Fruit fly (Drosophila melanogaster) whole organism, wandering third instar larva: ENCODE measurements around the gene SMC5.

Experiments used
- Abd-B ChIP-seq: fragments of >200 bp; optimal IDR thresholded peaks from 2 replicates; lab custom pipeline; 2017; ENCODE audit warnings: missing biosample characterization, missing genetic modification characterization
- CG32264 ChIP-seq: fragments of 200-800 bp; sonication (Bioruptor generic); optimal IDR thresholded peaks from 2 replicates; lab custom pipeline; 2016; ENCODE audit warnings: missing biosample characterization, missing genetic modification characterization
- CG9705 ChIP-seq: fragments of 200-800 bp; sonication (Bioruptor generic); optimal IDR thresholded peaks from 2 replicates; lab custom pipeline; 2018; ENCODE audit warnings: missing biosample characterization, mild to moderate bottlenecking, missing genetic modification characterization
- CrebA ChIP-seq: fragments of 200-800 bp; sonication (Bioruptor generic); optimal IDR thresholded peaks from 2 replicates; lab custom pipeline; 2016; ENCODE audit warnings: missing biosample characterization, mild to moderate bottlenecking, missing genetic modification characterization, borderline replicate concordance
- Dfd ChIP-seq: fragments of >200 bp; optimal IDR thresholded peaks from 2 replicates; lab custom pipeline; 2017; ENCODE audit warnings: missing biosample characterization, missing genetic modification characterization
- Dif ChIP-seq: fragments of 200-275, 200-300 bp; sonication (Bioruptor generic); optimal IDR thresholded peaks from 2 replicates; lab custom pipeline; 2018; ENCODE audit warnings: missing biosample characterization, missing genetic modification characterization; ENCODE audit not compliant: partially characterized antibody
- GATAd ChIP-seq: sonication (Bioruptor generic); optimal IDR thresholded peaks from 2 replicates; lab custom pipeline; 2016; ENCODE audit warnings: missing biosample characterization, missing genetic modification characterization
- HLH106 ChIP-seq: fragments of 200-800 bp; optimal IDR thresholded peaks from 3 replicates; lab custom pipeline; 2019; ENCODE audit warnings: missing biosample characterization, mild to moderate bottlenecking, missing genetic modification characterization, moderate library complexity
- Hnf4 ChIP-seq: fragments of 200-800 bp; sonication (Bioruptor generic); optimal IDR thresholded peaks from 2 replicates; lab custom pipeline; 2016; ENCODE audit warnings: missing biosample characterization, mild to moderate bottlenecking, missing genetic modification characterization
- Hr78 ChIP-seq: fragments of >200 bp; optimal IDR thresholded peaks from 2 replicates; lab custom pipeline; 2017; ENCODE audit warnings: missing biosample characterization, missing genetic modification characterization
- Hr83 ChIP-seq: fragments of 200-300 bp; sonication (Bioruptor generic); optimal IDR thresholded peaks from 2 replicates; lab custom pipeline; 2016; ENCODE audit warnings: missing biosample characterization, mild to moderate bottlenecking, missing genetic modification characterization, moderate library complexity; ENCODE audit not compliant: poor library complexity, severe bottlenecking
- Jra ChIP-seq: sonication (Bioruptor generic); optimal IDR thresholded peaks from 2 replicates; lab custom pipeline; 2016; ENCODE audit warnings: missing biosample characterization, missing genetic modification characterization
- Mio ChIP-seq: sonication (Bioruptor generic); optimal IDR thresholded peaks from 2 replicates; lab custom pipeline; 2016; ENCODE audit warnings: missing biosample characterization, missing genetic modification characterization
- N ChIP-seq: fragments of >200 bp; optimal IDR thresholded peaks from 2 replicates; lab custom pipeline; 2018; ENCODE audit warnings: missing biosample characterization, missing external identifiers, missing genetic modification characterization
- OdsH ChIP-seq: fragments of 200-800 bp; sonication (Bioruptor generic); optimal IDR thresholded peaks from 2 replicates; lab custom pipeline; 2016; ENCODE audit warnings: missing biosample characterization, mild to moderate bottlenecking, missing genetic modification characterization
- Rel ChIP-seq, 2 experiments: fragments of 200-800 bp; sonication (Bioruptor generic) in 1 of 2; optimal IDR thresholded peaks; 2 replicates in 1 of 2; 3 replicates in 1 of 2; lab custom pipeline; 2016 to 2019; ENCODE audit warnings: mild to moderate bottlenecking in 2 of 2, missing biosample characterization in 2 of 2, missing genetic modification characterization in 2 of 2, moderate library complexity in 1 of 2
- Sp1 ChIP-seq: fragments of 200-800 bp; sonication (Bioruptor generic); optimal IDR thresholded peaks from 3 replicates; lab custom pipeline; 2019; ENCODE audit warnings: missing biosample characterization, mild to moderate bottlenecking, missing genetic modification characterization, moderate library complexity
- Vsx2 ChIP-seq: fragments of 200-300, 225-300 bp; sonication (Bioruptor generic); optimal IDR thresholded peaks from 2 replicates; lab custom pipeline; 2018; ENCODE audit warnings: missing biosample characterization, missing genetic modification characterization; ENCODE audit not compliant: partially characterized antibody
- br ChIP-seq: fragments of 200-800 bp; sonication (Bioruptor generic); optimal IDR thresholded peaks from 2 replicates; lab custom pipeline; 2016; ENCODE audit warnings: missing biosample characterization, missing genetic modification characterization
- brk ChIP-seq: fragments of 200-800 bp; sonication (Bioruptor generic); optimal IDR thresholded peaks from 2 replicates; lab custom pipeline; 2016; ENCODE audit warnings: missing biosample characterization, mild to moderate bottlenecking, missing genetic modification characterization
- dl ChIP-seq, 2 experiments: fragments of 175-275, 200-275 bp in 1 of 2; fragments of 200-275 bp in 1 of 2; sonication (Bioruptor generic); optimal IDR thresholded peaks; lab custom pipeline; 2018; ENCODE audit warnings: mild to moderate bottlenecking in 2 of 2, missing biosample characterization in 2 of 2, missing genetic modification characterization in 2 of 2, moderate library complexity in 2 of 2; ENCODE audit not compliant: partially characterized antibody in 2 of 2, insufficient read depth in 1 of 2
- dmrt93B ChIP-seq: fragments of 200-800 bp; sonication (Bioruptor generic); optimal IDR thresholded peaks from 2 replicates; lab custom pipeline; 2018; ENCODE audit warnings: missing biosample characterization, mild to moderate bottlenecking, missing genetic modification characterization
- ey ChIP-seq: fragments of 200-800 bp; sonication (Bioruptor generic); optimal IDR thresholded peaks from 2 replicates; lab custom pipeline; 2016; ENCODE audit warnings: missing biosample characterization, missing genetic modification characterization
- foxo ChIP-seq, 2 experiments: fragments of 200-800 bp; sonication (Bioruptor generic); optimal IDR thresholded peaks; 2 replicates in 1 of 2; 3 replicates in 1 of 2; lab custom pipeline; 2016 to 2017; ENCODE audit warnings: missing biosample characterization in 2 of 2, missing genetic modification characterization in 2 of 2
- fru ChIP-seq: fragments of 200-800 bp; sonication (Bioruptor generic); optimal IDR thresholded peaks from 3 replicates; lab custom pipeline; 2016; ENCODE audit warnings: missing biosample characterization, mild to moderate bottlenecking, missing genetic modification characterization
- h ChIP-seq: fragments of 200-800 bp; sonication (Bioruptor generic); optimal IDR thresholded peaks from 3 replicates; lab custom pipeline; 2016; ENCODE audit warnings: missing biosample characterization, mild to moderate bottlenecking, missing genetic modification characterization
- jim ChIP-seq: fragments of 175-275, 200-325 bp; sonication (Bioruptor generic); optimal IDR thresholded peaks from 2 replicates; lab custom pipeline; 2016; ENCODE audit warnings: missing biosample characterization, mild to moderate bottlenecking, missing genetic modification characterization
- lola ChIP-seq: fragments of >200 bp; optimal IDR thresholded peaks from 2 replicates; lab custom pipeline; 2017; ENCODE audit warnings: missing biosample characterization, missing genetic modification characterization
- pan ChIP-seq: fragments of >200 bp; optimal IDR thresholded peaks from 2 replicates; lab custom pipeline; 2017
- psq ChIP-seq: fragments of 200-800 bp; sonication (Bioruptor generic); optimal IDR thresholded peaks from 3 replicates; lab custom pipeline; 2017; ENCODE audit warnings: missing biosample characterization, mild to moderate bottlenecking, missing genetic modification characterization, moderate library complexity
- rgr ChIP-seq: fragments of 200-800 bp; sonication (Bioruptor generic); optimal IDR thresholded peaks from 3 replicates; lab custom pipeline; 2016; ENCODE audit warnings: missing biosample characterization, mild to moderate bottlenecking, missing genetic modification characterization
- sage ChIP-seq: fragments of 200-800 bp; sonication (Bioruptor generic); optimal IDR thresholded peaks from 2 replicates; lab custom pipeline; 2016; ENCODE audit warnings: missing biosample characterization, mild to moderate bottlenecking, missing genetic modification characterization
- sv ChIP-seq: fragments of 200-800 bp; sonication (Bioruptor generic); optimal IDR thresholded peaks from 3 replicates; lab custom pipeline; 2016; ENCODE audit warnings: missing biosample characterization, missing genetic modification characterization
- tai ChIP-seq: sonication (Bioruptor generic); optimal IDR thresholded peaks from 2 replicates; lab custom pipeline; 2016; ENCODE audit warnings: missing biosample characterization, missing genetic modification characterization
- usp ChIP-seq: fragments of >200 bp; optimal IDR thresholded peaks from 2 replicates; lab custom pipeline; 2017; ENCODE audit warnings: missing biosample characterization, missing genetic modification characterization
- woc ChIP-seq: sonication (Bioruptor generic); optimal IDR thresholded peaks from 2 replicates; lab custom pipeline; 2016; ENCODE audit warnings: missing biosample characterization, mild to moderate bottlenecking, missing genetic modification characterization

The SMC5 gene

DNA sequence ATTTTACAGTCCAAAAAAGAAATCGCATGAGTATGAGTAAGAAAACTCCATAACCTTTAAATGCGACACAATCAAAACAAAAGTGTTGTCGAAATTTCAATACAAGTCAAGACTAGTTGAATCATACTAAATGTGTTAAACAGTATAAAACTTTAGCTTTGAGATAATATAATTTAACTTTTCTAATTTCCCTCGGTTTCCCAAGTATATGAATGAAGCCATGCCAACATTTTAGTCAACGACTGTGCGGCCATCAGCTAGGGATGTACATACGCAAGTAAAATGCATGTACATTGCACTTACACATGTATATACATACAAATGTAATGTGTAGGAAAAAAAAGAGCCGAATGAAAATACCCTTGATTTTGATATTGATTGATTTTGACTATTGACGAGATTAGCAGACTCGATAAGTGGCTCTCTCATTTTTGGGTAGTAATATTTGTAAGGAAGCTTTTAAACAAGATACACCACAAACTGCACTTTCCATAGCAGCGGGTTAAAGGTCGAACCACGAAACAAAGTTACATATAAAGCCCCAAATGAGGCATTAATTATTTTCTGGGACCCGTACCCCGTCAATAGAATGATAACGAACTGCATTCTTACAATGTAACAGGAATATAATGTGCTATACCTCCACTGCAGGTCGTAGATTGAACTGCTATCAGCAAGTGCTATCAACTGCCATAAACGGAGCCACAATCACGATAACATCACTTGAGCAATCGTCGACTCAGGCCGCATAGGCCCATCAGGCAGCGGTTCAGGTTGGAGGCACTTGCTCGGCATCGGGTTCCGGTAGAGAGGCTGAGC is 44.7 kb upstream of the SMC5 start:
- no peak for TF ChIP-seq Hr78 (GFP tag; lab: Kevin White, UChicago)
- peak; percentile 15 for TF ChIP-seq psq
- TF ChIP-seq Hnf4 = peak; percentile 34
- TF ChIP-seq foxo (GFP tag; optimal IDR thresholded peaks at IDR 0.05; lab: Kevin White, UChicago) = no peak
- no peak for TF ChIP-seq Mio (GFP tag; lab: Kevin White, UChicago)
- no peak for TF ChIP-seq dl (GFP tag; optimal IDR thresholded peaks at IDR 0.05; lab: Kevin White, UChicago; ENCODE audit: insufficient read depth in 1 of 2, partially characterized antibody in 2 of 2)
- TF ChIP-seq Hr83 (GFP tag; lab: Kevin White, UChicago) = no peak
- TF ChIP-seq tai (GFP tag; lab: Kevin White, UChicago) = no peak
- no peak for TF ChIP-seq pan
- no peak for TF ChIP-seq rgr (GFP tag; lab: Kevin White, UChicago)
- no peak for TF ChIP-seq CG9705 (GFP tag; lab: Kevin White, UChicago)
- TF ChIP-seq OdsH (GFP tag; lab: Kevin White, UChicago) = peak; percentile 19
- no peak for TF ChIP-seq br (GFP tag; lab: Kevin White, UChicago)
- TF ChIP-seq sage (GFP tag; lab: Kevin White, UChicago) = peak; percentile 47
- TF ChIP-seq N = no peak
- TF ChIP-seq sv (GFP tag; lab: Kevin White, UChicago) = no peak

DNA sequence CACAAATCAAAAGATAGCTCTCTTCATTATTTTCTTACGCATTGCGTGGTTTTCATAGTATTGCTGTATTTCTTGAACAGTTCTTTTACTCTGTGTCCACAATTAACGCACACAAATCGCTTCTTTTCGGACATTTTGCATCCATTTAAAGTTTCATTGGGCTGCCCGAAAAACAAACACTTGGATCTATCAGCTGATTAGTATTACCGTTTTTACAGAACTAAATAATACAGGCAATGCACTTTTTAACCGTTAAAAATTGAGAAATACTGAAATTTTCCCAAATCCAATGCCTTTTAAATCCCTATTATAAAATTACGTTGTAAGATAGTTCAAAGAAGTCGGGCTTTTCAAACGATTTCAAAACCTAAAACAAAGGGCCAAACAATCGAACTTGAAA is 39.9 kb upstream of the SMC5 start, which contains the start of gene Arv1:
TSS of gene Arv1 (minus strand) at position 226 of the 400 bp plus-strand sequence.
- no peak for TF ChIP-seq Rel (GFP tag; optimal IDR thresholded peaks at IDR 0.05; lab: Kevin White, UChicago)
- no peak for TF ChIP-seq Rel (tag; optimal IDR thresholded peaks at IDR 0.05; lab: Kevin White, UChicago)
- TF ChIP-seq brk (GFP tag; lab: Kevin White, UChicago) = peak; percentile 21
- TF ChIP-seq, all 38 proteins: peak for 1

DNA sequence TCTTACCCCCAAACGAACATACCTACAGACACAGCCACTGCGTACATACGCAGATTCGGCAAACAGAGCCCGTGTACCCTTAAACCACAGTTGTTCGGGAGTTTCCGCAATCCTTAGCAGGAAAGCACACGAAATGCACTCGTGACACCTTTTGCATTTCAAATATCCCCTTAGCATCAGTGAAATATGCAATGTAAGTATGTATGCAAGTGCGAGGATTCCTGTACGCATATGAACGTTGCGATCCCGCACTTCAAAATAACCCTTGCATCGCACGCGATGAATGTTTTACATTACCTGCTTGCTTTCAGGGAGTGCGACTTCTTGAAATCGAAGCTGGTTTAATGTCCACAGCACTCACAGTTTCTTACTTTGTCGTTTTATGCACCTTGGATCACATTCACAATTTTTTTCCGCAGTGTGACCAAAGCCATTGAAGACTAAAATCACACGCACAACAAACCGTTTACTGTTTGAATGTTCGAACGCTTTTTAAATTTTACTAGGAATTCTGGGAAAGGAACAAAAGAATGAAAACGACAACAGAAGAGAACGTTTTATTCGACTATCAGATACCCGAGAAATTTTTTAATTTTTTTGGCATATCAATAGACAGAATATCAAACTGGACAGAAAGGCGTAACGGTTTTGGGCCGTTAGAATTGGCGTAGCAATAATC is 35.6 kb upstream of the SMC5 start, which contains the start of gene Mkrn1:
TSS of gene Mkrn1 (minus strand) at position 444 of the 679 bp plus-strand sequence.
- TF ChIP-seq usp (GFP tag; lab: Kevin White, UChicago) (no peak), Rel (GFP tag; optimal IDR thresholded peaks at IDR 0.05; lab: Kevin White, UChicago) (no peak), Rel (tag; optimal IDR thresholded peaks at IDR 0.05; lab: Kevin White, UChicago) (peak; percentile 41)
- TF ChIP-seq, all 38 proteins: peak for 1

DNA sequence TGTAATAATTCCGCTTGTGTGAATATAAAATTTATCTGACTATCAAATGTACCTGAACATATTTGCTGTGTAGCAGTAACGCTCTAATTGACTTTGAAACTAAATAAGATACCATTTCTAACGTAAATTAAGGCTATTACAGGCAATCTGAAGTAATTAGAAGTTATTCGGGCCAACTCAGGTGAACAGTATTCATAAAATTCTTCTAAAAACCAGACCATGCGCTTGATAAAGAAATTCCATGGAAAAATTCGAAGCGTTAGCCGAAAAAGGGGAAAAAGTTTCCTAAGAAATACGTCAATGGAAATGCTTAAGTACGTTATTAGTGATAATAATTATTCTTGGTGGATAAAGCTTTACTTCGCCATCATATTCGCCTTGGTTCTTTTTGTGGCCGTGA is 34.6 kb upstream of the SMC5 start, which contains the start of gene ppk5:
TSS of gene ppk5 (plus strand) at position 301 of the 400 bp plus-strand sequence.
- no peak for TF ChIP-seq Vsx2 (GFP tag; lab: Kevin White, UChicago)
- TF ChIP-seq Dfd (GFP tag; lab: Kevin White, UChicago) = no peak
- TF ChIP-seq CrebA (GFP tag; lab: Kevin White, UChicago) = no peak
- no peak for TF ChIP-seq h
- no peak for TF ChIP-seq sage (GFP tag; lab: Kevin White, UChicago)
- TF ChIP-seq dl (GFP tag; optimal IDR thresholded peaks at IDR 0.05; lab: Kevin White, UChicago; ENCODE audit: insufficient read depth in 1 of 2, partially characterized antibody in 2 of 2) = no peak
- TF ChIP-seq N = no peak
- TF ChIP-seq Jra (GFP tag; lab: Kevin White, UChicago) = no peak
- no peak for TF ChIP-seq Abd-B (GFP tag; lab: Kevin White, UChicago)
- no peak for TF ChIP-seq CG32264
- no peak for TF ChIP-seq woc
- TF ChIP-seq Mio (GFP tag; lab: Kevin White, UChicago) = no peak
- TF ChIP-seq lola = no peak
- TF ChIP-seq ey = no peak
- TF ChIP-seq Hr83 (GFP tag; lab: Kevin White, UChicago) = no peak
- no peak for TF ChIP-seq Hnf4

DNA sequence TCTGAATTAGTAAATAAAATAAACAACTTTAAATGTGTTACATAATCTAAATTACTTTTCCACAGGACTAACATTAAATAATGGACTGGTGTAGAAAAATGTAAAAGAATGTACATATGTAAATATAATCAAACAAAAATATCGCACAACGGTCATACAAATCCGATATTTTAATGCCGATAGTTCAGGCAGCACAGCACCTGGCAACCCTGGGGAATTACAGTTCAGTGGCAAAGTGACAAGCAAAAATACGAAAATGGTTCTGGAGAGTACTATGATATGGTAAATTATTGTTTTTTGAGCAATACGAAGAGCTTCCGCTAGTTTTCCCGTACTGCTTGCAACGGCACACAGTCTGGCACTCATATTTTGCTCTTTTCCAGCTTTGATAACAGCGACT is 32.1 kb upstream of the SMC5 start, which contains the start of gene Rpn10:
TSS of gene Rpn10 (plus strand) at position 144 of the 400 bp plus-strand sequence.
- TF ChIP-seq GATAd (GFP tag; lab: Kevin White, UChicago) (no peak), Hr78 (GFP tag; lab: Kevin White, UChicago) (no peak), Dfd (GFP tag; lab: Kevin White, UChicago) (no peak), Jra (GFP tag; lab: Kevin White, UChicago) (peak; percentile 31), Sp1 (GFP tag; lab: Kevin White, UChicago) (no peak), sage (GFP tag; lab: Kevin White, UChicago) (no peak), N (no peak), dl (GFP tag; optimal IDR thresholded peaks at IDR 0.05; lab: Kevin White, UChicago; ENCODE audit: insufficient read depth in 1 of 2, partially characterized antibody in 2 of 2) (no peak), fru (GFP tag; lab: Kevin White, UChicago) (no peak), tai (GFP tag; lab: Kevin White, UChicago) (peak; percentile 75), pan (no peak), CrebA (GFP tag; lab: Kevin White, UChicago) (no peak), Vsx2 (GFP tag; lab: Kevin White, UChicago) (no peak), CG32264 (no peak), lola (no peak), ey (peak; percentile 2), woc (no peak), usp (GFP tag; lab: Kevin White, UChicago) (no peak), Dif (GFP tag; lab: Kevin White, UChicago) (no peak), dmrt93B (GFP tag; lab: Kevin White, UChicago) (no peak), HLH106 (no peak), jim (GFP tag; lab: Kevin White, UChicago) (no peak)
